Worm (Caenorhabditis elegans) whole organism, L4 larva: ENCODE measurements around the gene EGAP1.1.
A peak's percentile ranks its signal among the peaks of the same experiment; 100 is the strongest.

Experiments
- D1046.2 ChIP-seq: fragments of 200-800 bp; sonication (Bioruptor generic); IDR thresholded peaks from 2 replicates; pipeline ENCODE4 v1.3.6; 2022; ENCODE audit warnings: missing genetic modification characterization, missing compliant biosample characterization
- F37D6.2 ChIP-seq: sonication (generic microtip); optimal IDR thresholded peaks from 2 replicates; lab custom pipeline; 2016; ENCODE audit warnings: mild to moderate bottlenecking, missing genetic modification characterization, missing compliant biosample characterization
- R02D3.7 ChIP-seq: fragments of 150-350 bp; sonication (generic microtip); optimal IDR thresholded peaks from 3 replicates; lab custom pipeline; 2014; ENCODE audit warnings: missing biosample characterization, missing genetic modification characterization
- Y75B8A.6 ChIP-seq: fragments of 200-800 bp; sonication (Bioruptor generic); IDR thresholded peaks from 2 replicates; pipeline ENCODE4 v1.3.6; 2022; ENCODE audit warnings: missing genetic modification reagents, missing genetic modification characterization, missing compliant biosample characterization
- ama-1 ChIP-seq: fragments of 150-350 bp; optimal IDR thresholded peaks from 2 replicates; lab custom pipeline; 2014; ENCODE audit warnings: inconsistent platforms, mixed read lengths
- arid-1 ChIP-seq: fragments of 200-800 bp; sonication (Bioruptor generic); conservative IDR thresholded peaks from 2 replicates; pipeline ENCODE4 v1.3.6; 2022; ENCODE audit warnings: missing genetic modification reagents, missing genetic modification characterization, missing compliant biosample characterization
- ceh-20 ChIP-seq: fragments of 200-800 bp; sonication (Bioruptor generic); IDR thresholded peaks from 2 replicates; pipeline ENCODE4 v1.3.6; 2022; ENCODE audit warnings: missing genetic modification reagents, missing genetic modification characterization, missing compliant biosample characterization
- ceh-44 ChIP-seq: fragments of 200-800 bp; sonication (Bioruptor generic); IDR thresholded peaks from 2 replicates; pipeline ENCODE4 v1.3.6; 2022; ENCODE audit warnings: missing genetic modification reagents, missing genetic modification characterization, missing compliant biosample characterization
- ceh-82 ChIP-seq: sonication (generic microtip); optimal IDR thresholded peaks from 2 replicates; lab custom pipeline; 2017; ENCODE audit warnings: missing biosample characterization, missing genetic modification characterization
- ces-1 ChIP-seq: fragments of 150-350 bp; sonication (generic microtip); optimal IDR thresholded peaks from 4 replicates; lab custom pipeline; 2014; ENCODE audit warnings: missing biosample characterization, missing genetic modification reagents, missing genetic modification characterization
- daf-16 ChIP-seq, 3 experiments: sonication (generic microtip); optimal IDR thresholded peaks; 2 replicates each; lab custom pipeline; 2016 to 2017; ENCODE audit warnings: missing genetic modification characterization in 3 of 3, missing genetic modification reagents in 3 of 3, mild to moderate bottlenecking in 2 of 3, missing compliant biosample characterization in 2 of 3, missing biosample characterization in 1 of 3, moderate library complexity in 1 of 3
- daf-19 ChIP-seq: fragments of 200-800 bp; sonication (Bioruptor generic); conservative IDR thresholded peaks from 2 replicates; pipeline ENCODE4 v1.3.6; 2022; ENCODE audit warnings: missing genetic modification characterization, missing compliant biosample characterization
- dmd-8 ChIP-seq: fragments of 200-800 bp; sonication (Bioruptor generic); IDR thresholded peaks from 2 replicates; pipeline ENCODE4 v1.3.6; 2022; ENCODE audit warnings: missing genetic modification characterization, missing compliant biosample characterization
- duxl-1 ChIP-seq: sonication (generic microtip); optimal IDR thresholded peaks from 2 replicates; lab custom pipeline; 2016; ENCODE audit warnings: mild to moderate bottlenecking, missing genetic modification characterization, moderate library complexity, missing compliant biosample characterization; ENCODE audit not compliant: poor library complexity
- fkh-10 ChIP-seq: fragments of 150-350 bp; optimal IDR thresholded peaks from 2 replicates; lab custom pipeline; 2014; ENCODE audit warnings: missing biosample characterization, missing genetic modification reagents, missing genetic modification characterization
- fos-1 ChIP-seq: fragments of 150-350 bp; optimal IDR thresholded peaks from 2 replicates; lab custom pipeline; 2014; ENCODE audit warnings: missing biosample characterization, missing genetic modification characterization
- hlh-11 ChIP-seq: fragments of 200-800 bp; sonication (Bioruptor generic); optimal IDR thresholded peaks from 2 replicates; lab custom pipeline; 2018; ENCODE audit warnings: mild to moderate bottlenecking, missing genetic modification characterization, missing compliant biosample characterization
- hlh-30 ChIP-seq: sonication (generic microtip); optimal IDR thresholded peaks from 2 replicates; lab custom pipeline; 2017; ENCODE audit warnings: antibody characterized with exemption, mild to moderate bottlenecking, missing genetic modification characterization, missing compliant biosample characterization; ENCODE audit not compliant: insufficient read depth
- lin-38 ChIP-seq: fragments of 200-800 bp; sonication (Bioruptor generic); IDR thresholded peaks from 2 replicates; pipeline ENCODE4 v1.3.6; 2022; ENCODE audit warnings: missing genetic modification reagents, missing genetic modification characterization, missing compliant biosample characterization
- mdl-1 ChIP-seq, 2 experiments: fragments of 150-350 bp in 1 of 2; sonication (generic microtip) in 1 of 2; optimal IDR thresholded peaks; 2 replicates each; lab custom pipeline; 2014 to 2017; ENCODE audit warnings: missing biosample characterization in 2 of 2, missing genetic modification characterization in 2 of 2
- mdt-29 ChIP-seq: fragments of 200-800 bp; sonication (Bioruptor generic); IDR thresholded peaks from 2 replicates; pipeline ENCODE4 v1.3.6; 2022; ENCODE audit warnings: missing genetic modification reagents, missing genetic modification characterization, missing compliant biosample characterization
- mes-2 ChIP-seq: sonication (generic microtip); optimal IDR thresholded peaks from 2 replicates; lab custom pipeline; 2016; ENCODE audit warnings: missing genotype, mild to moderate bottlenecking, missing genetic modification characterization, missing compliant biosample characterization; ENCODE audit not compliant: poor library complexity, severe bottlenecking
- nhr-237 ChIP-seq: sonication (generic microtip); optimal IDR thresholded peaks from 2 replicates; lab custom pipeline; 2017; ENCODE audit warnings: missing biosample characterization, missing genetic modification characterization
- nhr-28 ChIP-seq: fragments of 150-350 bp; optimal IDR thresholded peaks from 2 replicates; lab custom pipeline; 2014; ENCODE audit warnings: missing biosample characterization, missing genetic modification characterization
- saeg-2 ChIP-seq: fragments of 200-800 bp; sonication (Bioruptor generic); IDR thresholded peaks from 2 replicates; pipeline ENCODE4 v1.3.6; 2022; ENCODE audit warnings: missing genetic modification reagents, missing genetic modification characterization, missing compliant biosample characterization
- spr-3 ChIP-seq: fragments of 200-800 bp; sonication (Bioruptor generic); optimal IDR thresholded peaks from 2 replicates; lab custom pipeline; 2018; ENCODE audit warnings: mild to moderate bottlenecking, missing genetic modification characterization, missing compliant biosample characterization
- tag-97 ChIP-seq: fragments of 200-800 bp; sonication (Bioruptor generic); IDR thresholded peaks from 2 replicates; pipeline ENCODE4 v1.3.6; 2022; ENCODE audit warnings: missing genetic modification characterization, missing compliant biosample characterization
- tra-1 ChIP-seq: fragments of 200-800 bp; sonication (Bioruptor generic); IDR thresholded peaks from 2 replicates; pipeline ENCODE4 v1.3.6; 2022; ENCODE audit warnings: missing genetic modification reagents, missing genetic modification characterization, missing compliant biosample characterization
- unc-39 ChIP-seq: sonication (generic microtip); optimal IDR thresholded peaks from 2 replicates; lab custom pipeline; 2017; ENCODE audit warnings: missing biosample characterization, missing genetic modification characterization
- zfp-3 ChIP-seq: fragments of 200-800 bp; sonication (Bioruptor generic); conservative IDR thresholded peaks from 2 replicates; pipeline ENCODE4 v1.3.6; 2022; ENCODE audit warnings: missing genetic modification reagents, missing genetic modification characterization, missing compliant biosample characterization

Gene EGAP1.1

DNA sequence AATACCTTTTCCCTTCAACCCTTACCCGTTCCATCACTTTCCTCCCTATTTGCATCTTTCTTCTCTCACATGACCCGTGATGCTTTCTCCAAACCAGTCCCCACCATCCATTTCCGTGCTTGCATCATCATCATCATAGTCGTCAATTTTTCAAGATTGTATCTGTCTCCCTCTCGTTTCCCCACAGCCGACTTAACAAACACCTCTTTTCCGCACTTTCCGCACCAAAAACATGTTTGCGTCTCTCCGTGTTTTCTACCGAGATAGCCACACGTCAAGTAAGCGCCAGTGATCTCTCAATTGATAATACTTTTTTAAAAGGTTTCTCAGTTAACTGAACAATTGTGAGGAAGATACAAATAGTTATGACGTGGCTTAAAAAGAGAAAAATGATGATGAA, 993 bp upstream of the EGAP1.1 start (continued):
- TF ChIP-seq ama-1: peak; percentile 56
- no peak for TF ChIP-seq dmd-8 (GFP tag; lab: Robert Waterston, UW)
- TF ChIP-seq ceh-44 (GFP tag; lab: Robert Waterston, UW): no peak
- TF ChIP-seq mes-2 (tag; lab: Kevin White, UChicago): peak; percentile 44
- TF ChIP-seq duxl-1: no peak
- 0 out of 2 replicates have a peak, but pooled peaks have one; percentile 54 for TF ChIP-seq saeg-2 (GFP tag; lab: Robert Waterston, UW)
- peak; percentile 85 for TF ChIP-seq nhr-28 (tag; lab: Kevin White, UChicago)
- peak in 1 of 2 experiments; percentile 69 for TF ChIP-seq daf-16 (GFP tag; optimal IDR thresholded peaks at IDR 0.05; lab: Kevin White, UChicago)
- peak; percentile 90 for TF ChIP-seq daf-16 (tag; optimal IDR thresholded peaks at IDR 0.05; lab: Kevin White, UChicago)
- TF ChIP-seq mdt-29 (GFP tag; lab: Robert Waterston, UW): no peak
- TF ChIP-seq R02D3.7 (tag; lab: Kevin White, UChicago): no peak
- TF ChIP-seq D1046.2: no peak
- peak; percentile 13 to 81 for TF ChIP-seq mdl-1 (tag; optimal IDR thresholded peaks at IDR 0.05; lab: Kevin White, UChicago)
- no peak for TF ChIP-seq tag-97 (GFP tag; lab: Robert Waterston, UW)
- TF ChIP-seq unc-39: no peak
- no peak for TF ChIP-seq daf-19 (GFP tag; lab: Robert Waterston, UW)
- 0 out of 2 replicates have a peak, but pooled peaks have one; percentile 11 for TF ChIP-seq tra-1
- no peak for TF ChIP-seq ceh-82
- 0 out of 2 replicates have a peak, but pooled peaks have one; percentile 8 for TF ChIP-seq zfp-3 (GFP tag; lab: Robert Waterston, UW)
- no peak for TF ChIP-seq spr-3
- TF ChIP-seq lin-38 (GFP tag; lab: Robert Waterston, UW): no peak
- no peak for TF ChIP-seq ces-1 (GFP tag; lab: Kevin White, UChicago)
- no peak for TF ChIP-seq nhr-237 (tag; lab: Kevin White, UChicago)
- peak; percentile 9; the same call in 1 of the 2 replicates for TF ChIP-seq arid-1 (GFP tag; lab: Robert Waterston, UW)

DNA sequence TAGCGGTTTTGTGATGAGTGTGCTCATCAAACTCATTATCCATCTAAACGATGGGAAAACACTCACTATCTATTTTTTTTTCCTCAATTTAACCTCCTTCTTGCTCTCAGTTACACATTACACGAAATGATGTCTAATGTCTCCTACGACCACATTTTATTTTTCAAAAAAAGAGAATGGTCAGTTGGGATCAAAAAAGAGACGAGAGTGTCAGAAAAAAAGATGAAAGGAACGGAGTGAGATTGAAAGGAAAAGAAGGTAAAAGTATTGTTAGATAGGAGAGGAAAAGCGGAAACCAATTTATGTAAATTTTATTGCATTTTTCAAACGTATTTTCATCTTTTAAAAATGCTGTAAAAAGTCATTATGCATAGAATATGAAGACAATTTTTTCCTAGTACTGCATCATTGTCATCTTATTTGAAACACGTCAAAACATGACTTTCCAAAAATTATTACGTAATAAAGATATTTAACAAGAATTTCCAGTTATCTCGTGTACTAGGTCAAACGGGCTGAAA, 2.8 kb downstream of the EGAP1.1 start:
- no peak for TF ChIP-seq fos-1
- no peak for TF ChIP-seq ceh-44 (GFP tag; lab: Robert Waterston, UW)
- TF ChIP-seq fkh-10 (GFP tag; lab: Kevin White, UChicago): peak; percentile 59

DNA sequence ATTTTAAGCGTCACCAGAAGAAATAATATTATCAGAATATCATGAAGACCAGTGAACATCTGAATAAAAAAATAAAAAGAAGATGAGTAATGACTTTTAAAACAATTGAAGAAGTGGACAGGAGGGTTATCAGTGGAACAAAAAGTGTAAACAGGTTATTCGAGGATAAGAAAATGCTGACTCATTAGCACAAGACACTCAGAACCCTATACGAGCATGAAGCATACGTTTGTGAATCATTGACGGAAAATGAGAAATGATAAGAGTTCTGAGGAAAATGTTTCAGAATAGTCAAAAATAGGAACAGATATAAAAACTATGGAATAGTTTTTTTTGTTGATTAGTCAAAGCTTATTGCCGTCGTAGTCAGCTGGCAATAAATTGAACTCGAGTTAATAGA, 4.2 kb downstream of the EGAP1.1 start, which contains the start of gene zmp-1:
zmp-1 (minus strand) TSS at position 101 of the 400 bp plus-strand sequence.
- TF ChIP-seq daf-16 (GFP tag; optimal IDR thresholded peaks at IDR 0.05; lab: Kevin White, UChicago) (no peak), daf-16 (tag; optimal IDR thresholded peaks at IDR 0.05; lab: Kevin White, UChicago) (peak; percentile 67), ceh-20 (GFP tag; lab: Robert Waterston, UW) (no peak)
- TF ChIP-seq, all 104 proteins: peak for 1

DNA sequence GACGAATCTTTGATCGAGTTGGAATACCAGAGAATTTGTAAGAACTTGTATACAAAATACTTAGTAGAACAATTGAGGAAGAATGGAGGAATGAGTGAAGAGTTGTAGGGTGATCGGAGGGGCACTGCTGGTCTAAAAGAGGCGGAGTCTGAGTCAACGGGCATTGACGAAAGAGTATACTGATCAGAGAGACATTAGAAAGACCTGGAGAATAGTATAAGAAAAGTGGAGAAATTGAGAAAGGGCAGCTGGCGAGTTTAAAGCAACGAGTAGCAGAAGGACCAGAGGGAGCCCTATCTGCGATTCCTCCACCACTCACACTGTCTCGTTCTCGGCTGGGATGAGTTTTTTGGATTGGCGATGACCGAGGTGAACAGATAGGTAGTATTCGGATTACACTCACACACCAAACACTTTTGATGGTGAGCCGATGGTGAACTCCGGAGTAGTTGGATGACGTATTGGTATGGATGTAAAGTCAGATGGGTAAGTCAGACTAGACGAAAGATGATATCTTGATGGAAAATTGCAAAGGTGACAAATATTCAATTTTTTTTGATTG, 5.5 kb downstream of the EGAP1.1 start, which contains the start of gene EGAP1.5:
EGAP1.5 (plus strand) TSS at position 289 of the 562 bp plus-strand sequence.
- peak; percentile 15 for TF ChIP-seq hlh-11 (tag; lab: Kevin White, UChicago)
- no peak for TF ChIP-seq F37D6.2 (tag; lab: Kevin White, UChicago)

DNA sequence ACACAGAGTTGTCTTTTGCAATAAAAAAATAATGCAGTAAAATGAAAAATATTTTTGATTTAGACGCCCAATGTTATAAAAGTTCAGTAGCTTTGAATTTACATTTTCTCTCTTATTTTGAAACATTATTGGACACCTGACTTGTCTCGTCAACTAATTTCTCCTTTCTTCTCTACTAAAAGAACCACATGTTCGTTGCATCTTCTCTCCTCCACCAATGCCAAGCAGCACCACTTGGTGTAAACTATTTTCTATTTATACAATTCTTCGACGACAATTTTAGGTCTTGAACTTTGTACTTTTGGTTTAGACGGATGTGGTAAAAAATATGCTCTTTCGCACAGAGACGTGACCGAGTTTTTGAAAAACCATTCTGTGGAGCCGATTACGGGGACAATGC, 6.4 kb downstream of the EGAP1.1 start:
- TF ChIP-seq daf-16 (GFP tag; optimal IDR thresholded peaks at IDR 0.05; lab: Kevin White, UChicago) (peak in 1 of 2 experiments; percentile 19), daf-16 (tag; optimal IDR thresholded peaks at IDR 0.05; lab: Kevin White, UChicago) (no peak), Y75B8A.6 (GFP tag; lab: Robert Waterston, UW) (no peak), hlh-30 (tag; lab: Kevin White, UChicago) (peak; percentile 14)
